Worm (Caenorhabditis elegans) whole organism, mixed stage, embryonic: ENCODE results near the gene dpy-6.

Experiments used
- nhr-28 ChIP-seq: fragments of 150-350 bp; optimal IDR thresholded peaks from 2 replicates; lab custom pipeline; 2014; ENCODE audit warnings: missing biosample characterization, missing genetic modification characterization
- ztf-11 ChIP-seq: fragments of 150-350 bp; optimal IDR thresholded peaks from 2 replicates; lab custom pipeline; 2014; ENCODE audit warnings: missing biosample characterization, missing genetic modification characterization

DNA sequence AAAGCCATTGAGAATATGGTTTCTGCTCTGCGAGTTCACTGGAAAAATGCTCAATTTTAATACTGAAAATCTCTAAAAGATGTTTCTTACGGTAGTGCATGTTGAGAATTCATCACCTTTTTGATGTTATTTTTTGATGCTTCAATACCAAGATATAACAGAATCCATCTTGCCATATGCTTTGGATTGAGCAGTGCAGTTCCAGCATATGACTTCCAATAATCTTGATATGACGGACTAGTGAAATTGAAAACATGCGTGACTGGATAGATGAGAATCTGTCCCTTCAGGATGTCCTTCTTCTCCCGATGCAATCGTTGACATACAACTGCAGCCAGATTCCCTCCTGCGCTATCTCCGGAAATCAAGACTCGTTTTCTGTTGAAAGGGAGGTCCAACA is 5.5 kb upstream of the dpy-6 start:
- TF ChIP-seq ztf-11 (tag; lab: Kevin White, UChicago) (no peak), nhr-28 (tag; lab: Kevin White, UChicago) (no peak)
